Fruit fly (Drosophila melanogaster): ENCODE results near the gene mura.
A peak's percentile ranks its signal among the peaks of the same experiment; 100 is the strongest.

mura gene

dm6 chr3R:9586663-9587248 lies 35.1 kb upstream of the mura start, which contains the start of gene P58IPK (continued):
- TF ChIP-seq CG6272 (GFP tag; IDR thresholded peaks at IDR 0.05), result peak; percentile 80
- peak; percentile 88 for TF ChIP-seq trem (tag; optimal IDR thresholded peaks at IDR 0.05)
- TF ChIP-seq unpg (GFP tag; optimal IDR thresholded peaks at IDR 0.05), result peak; percentile 14
- no peak for TF ChIP-seq abd-A (tag; optimal IDR thresholded peaks at IDR 0.05)
- no peak for TF ChIP-seq bigmax (GFP tag; optimal IDR thresholded peaks at IDR 0.05)
- peak; percentile 67 for TF ChIP-seq pum (GFP tag; optimal IDR thresholded peaks at IDR 0.05)
- peak; percentile 98 for TF ChIP-seq Xbp1 (GFP tag; optimal IDR thresholded peaks at IDR 0.05)
- TF ChIP-seq Sry-β (GFP tag; optimal IDR thresholded peaks at IDR 0.05), result peak; percentile 98
- TF ChIP-seq lov (optimal IDR thresholded peaks at IDR 0.05), result no peak
- 0 out of 3 replicates have a peak, but pooled peaks have one; percentile 37 for TF ChIP-seq lov (GFP tag; IDR thresholded peaks at IDR 0.05)
- peak; percentile 68 for TF ChIP-seq CG9817 (tag; optimal IDR thresholded peaks at IDR 0.05)
- peak; percentile 72 for TF ChIP-seq CG12744 (GFP tag; optimal IDR thresholded peaks at IDR 0.05)
- TF ChIP-seq CG6689 (GFP tag; IDR thresholded peaks at IDR 0.05), result peak; percentile 61
- peak; percentile 71 for TF ChIP-seq sr (GFP tag; IDR thresholded peaks at IDR 0.05)
- peak; percentile 81 for TF ChIP-seq HLH54F (GFP tag; optimal IDR thresholded peaks at IDR 0.05)
- no peak for TF ChIP-seq gce (GFP tag; IDR thresholded peaks at IDR 0.05)
- TF ChIP-seq br (optimal IDR thresholded peaks at IDR 0.05), result no peak
- TF ChIP-seq CG32772 (GFP tag; IDR thresholded peaks at IDR 0.05), result 0 out of 2 replicates have a peak, but pooled peaks have one; percentile 13
- TF ChIP-seq Max (GFP tag; optimal IDR thresholded peaks at IDR 0.05), result peak; percentile 56
- TF ChIP-seq CG11560 (tag; IDR thresholded peaks at IDR 0.05), result peak; percentile 8; the same call in 1 of the 3 replicates
- TF ChIP-seq CG7963 (GFP tag; IDR thresholded peaks at IDR 0.05; ENCODE audit: partially characterized antibody), result peak; percentile 90
- TF ChIP-seq CG3281 (GFP tag; optimal IDR thresholded peaks at IDR 0.05), result peak; percentile 31
- TF ChIP-seq Mrtf (GFP tag; IDR thresholded peaks at IDR 0.05), result peak; percentile 57; the same call in 1 of the 3 replicates
- TF ChIP-seq unc-4 (GFP tag; IDR thresholded peaks at IDR 0.05; ENCODE audit: partially characterized antibody), result peak; percentile 91
- peak; percentile 56 for TF ChIP-seq Meics (GFP tag; optimal IDR thresholded peaks at IDR 0.05)
- peak; percentile 74 for TF ChIP-seq ems (GFP tag; optimal IDR thresholded peaks at IDR 0.05)
- TF ChIP-seq CG4282 (GFP tag; optimal IDR thresholded peaks at IDR 0.05), result peak; percentile 0
- no peak for TF ChIP-seq CTCF (GFP tag; optimal IDR thresholded peaks at IDR 0.05)
- peak; percentile 92 for TF ChIP-seq CG34224 (GFP tag; IDR thresholded peaks at IDR 0.05; ENCODE audit: partially characterized antibody)
- 0 out of 2 replicates have a peak, but pooled peaks have one; percentile 44 for TF ChIP-seq ttk (GFP tag; IDR thresholded peaks at IDR 0.05)
- TF ChIP-seq Side (GFP tag; optimal IDR thresholded peaks at IDR 0.05), result peak; percentile 45
- TF ChIP-seq CG7372 (GFP tag; IDR thresholded peaks at IDR 0.05), result peak; percentile 71
- peak; percentile 23 for TF ChIP-seq CG10654 (GFP tag; optimal IDR thresholded peaks at IDR 0.05)
- no peak for TF ChIP-seq CG12236 (GFP tag; optimal IDR thresholded peaks at IDR 0.05)
- TF ChIP-seq tin (GFP tag; optimal IDR thresholded peaks at IDR 0.05), result peak; percentile 69
- peak; percentile 93 for TF ChIP-seq row (GFP tag; IDR thresholded peaks at IDR 0.05)
- TF ChIP-seq CG33557 (GFP tag; optimal IDR thresholded peaks at IDR 0.05), result peak; percentile 20
- TF ChIP-seq CG10209 (GFP tag; optimal IDR thresholded peaks at IDR 0.05), result peak; percentile 32
- TF ChIP-seq CG17385 (GFP tag; optimal IDR thresholded peaks at IDR 0.05), result peak; percentile 4
- TF ChIP-seq Poxn (GFP tag; IDR thresholded peaks at IDR 0.05), result no peak
- TF ChIP-seq Hr3 (GFP tag; optimal IDR thresholded peaks at IDR 0.05), result peak; percentile 46
- TF ChIP-seq CG1603 (tag; optimal IDR thresholded peaks at IDR 0.05), result peak; percentile 80
- peak; percentile 85; the same call in 2 of the 3 replicates for TF ChIP-seq CG11456 (GFP tag; IDR thresholded peaks at IDR 0.05)
- TF ChIP-seq CG17328 (GFP tag; IDR thresholded peaks at IDR 0.05), result peak; percentile 53; the same call in 1 of the 2 replicates
- TF ChIP-seq CG9932 (GFP tag; IDR thresholded peaks at IDR 0.05), result peak; percentile 94
- TF ChIP-seq Doc2 (GFP tag; IDR thresholded peaks at IDR 0.05), result no peak
- TF ChIP-seq Abd-B (GFP tag; optimal IDR thresholded peaks at IDR 0.05), result peak; percentile 53
- TF ChIP-seq klu (GFP tag; IDR thresholded peaks at IDR 0.05), result peak; percentile 63; the same call in 1 of the 2 replicates
- TF ChIP-seq seq (GFP tag; IDR thresholded peaks at IDR 0.05), result no peak
- peak; percentile 33 for TF ChIP-seq CG4854 (GFP tag; optimal IDR thresholded peaks at IDR 0.05)
- peak; percentile 2 for TF ChIP-seq CG7556 (GFP tag; optimal IDR thresholded peaks at IDR 0.05)
- TF ChIP-seq Hr39 (optimal IDR thresholded peaks at IDR 0.05), result no peak
